Fruit fly (Drosophila melanogaster) whole organism, embryonic: ENCODE measurements around the gene PGAP1.

Source experiments
- Bdp1 ChIP-seq: fragments of 200-800 bp; sonication (Bioruptor generic); optimal IDR thresholded peaks from 3 replicates; lab custom pipeline; 2016; ENCODE audit warnings: missing biosample characterization, missing genetic modification characterization
- CG10543 ChIP-seq: fragments of 200-800 bp; sonication (Bioruptor generic); optimal IDR thresholded peaks from 3 replicates; lab custom pipeline; 2017; ENCODE audit warnings: missing biosample characterization, mild to moderate bottlenecking, missing genetic modification characterization, moderate library complexity
- CG11247 ChIP-seq: fragments of 200-800 bp; sonication (Bioruptor generic); IDR thresholded peaks from 2 replicates; pipeline ENCODE4 v1.3.6; 2022; ENCODE audit warnings: missing biosample characterization, missing genetic modification characterization
- CG12299 ChIP-seq: fragments of 200-800 bp; sonication (Bioruptor generic); optimal IDR thresholded peaks from 2 replicates; lab custom pipeline; 2018; ENCODE audit warnings: missing biosample characterization, mild to moderate bottlenecking, missing genetic modification characterization
- CG14860 ChIP-seq: fragments of 200-800 bp; sonication (Bioruptor generic); IDR thresholded peaks from 3 replicates; pipeline ENCODE4 v1.3.6; 2022; ENCODE audit warnings: missing biosample characterization, missing genetic modification characterization; ENCODE audit not compliant: partially characterized antibody
- CG15514 ChIP-seq: fragments of 200-800 bp; sonication (Bioruptor generic); optimal IDR thresholded peaks from 3 replicates; lab custom pipeline; 2017; ENCODE audit warnings: missing biosample characterization, missing genetic modification characterization, mild to moderate bottlenecking, moderate library complexity, missing genetic modification reagents
- CG16813 ChIP-seq: fragments of 200-800 bp; sonication (Bioruptor generic); IDR thresholded peaks from 3 replicates; pipeline ENCODE4 v1.3.6; 2022; ENCODE audit warnings: missing biosample characterization, missing genetic modification characterization; ENCODE audit not compliant: partially characterized antibody
- CG17186 ChIP-seq: fragments of 200-800 bp; sonication (Bioruptor generic); optimal IDR thresholded peaks from 3 replicates; lab custom pipeline; 2017; ENCODE audit warnings: missing biosample characterization, missing genetic modification reagents, missing genetic modification characterization
- CG2120 ChIP-seq: fragments of 200-800 bp; sonication (Bioruptor generic); optimal IDR thresholded peaks from 3 replicates; lab custom pipeline; 2016; ENCODE audit warnings: missing biosample characterization, missing genetic modification characterization
- CG2129 ChIP-seq: fragments of 200-800 bp; sonication (Bioruptor generic); IDR thresholded peaks from 2 replicates; pipeline ENCODE4 v1.3.6; 2022; ENCODE audit warnings: missing biosample characterization, missing genetic modification characterization; ENCODE audit not compliant: partially characterized antibody
- CG2875 ChIP-seq: fragments of 200-800 bp; sonication (Bioruptor generic); optimal IDR thresholded peaks from 2 replicates; lab custom pipeline; 2017; ENCODE audit warnings: missing biosample characterization, mild to moderate bottlenecking, missing genetic modification characterization, missing genetic modification reagents
- CG30431 ChIP-seq: fragments of 200-800 bp; sonication (Bioruptor generic); optimal IDR thresholded peaks from 2 replicates; lab custom pipeline; 2017; ENCODE audit warnings: missing biosample characterization, missing genetic modification characterization
- CG34224 ChIP-seq: fragments of 200-800 bp; sonication (Bioruptor generic); IDR thresholded peaks from 3 replicates; pipeline ENCODE4 v1.3.6; 2022; ENCODE audit warnings: missing biosample characterization, missing genetic modification characterization; ENCODE audit not compliant: partially characterized antibody
- CG5180 ChIP-seq: fragments of 200-800 bp; sonication (Bioruptor generic); optimal IDR thresholded peaks from 3 replicates; lab custom pipeline; 2017; ENCODE audit warnings: missing biosample characterization, missing genetic modification characterization, mild to moderate bottlenecking, moderate library complexity, missing genetic modification reagents
- CG7963 ChIP-seq: fragments of 200-800 bp; sonication (Bioruptor generic); IDR thresholded peaks from 3 replicates; pipeline ENCODE4 v1.3.6; 2022; ENCODE audit warnings: missing biosample characterization, missing genetic modification characterization; ENCODE audit not compliant: partially characterized antibody
- CkIIα-i1 ChIP-seq: fragments of 200-800 bp; sonication (Bioruptor generic); IDR thresholded peaks from 2 replicates; pipeline ENCODE4 v1.3.6; 2022; ENCODE audit warnings: missing biosample characterization, missing genetic modification characterization
- D19A ChIP-seq: fragments of 200-800 bp; optimal IDR thresholded peaks from 3 replicates; lab custom pipeline; 2019; ENCODE audit warnings: missing biosample characterization, mild to moderate bottlenecking, missing genetic modification characterization, moderate library complexity
- Deaf1 ChIP-seq: fragments of 200-800 bp; optimal IDR thresholded peaks from 3 replicates; lab custom pipeline; 2019; ENCODE audit warnings: missing biosample characterization, mild to moderate bottlenecking, missing genetic modification characterization, moderate library complexity
- Doc3 ChIP-seq: fragments of 200-800 bp; sonication (Bioruptor generic); IDR thresholded peaks from 3 replicates; pipeline ENCODE4 v1.3.6; 2022; ENCODE audit warnings: missing biosample characterization, missing genetic modification characterization; ENCODE audit not compliant: partially characterized antibody
- Dref ChIP-seq: fragments of 200-800 bp; sonication (Bioruptor generic); IDR thresholded peaks from 2 replicates; pipeline ENCODE4 v1.3.6; 2022; ENCODE audit warnings: missing biosample characterization, missing genetic modification characterization
- ERR ChIP-seq: fragments of 200-800 bp; sonication (Bioruptor generic); optimal IDR thresholded peaks from 2 replicates; lab custom pipeline; 2016; ENCODE audit warnings: missing biosample characterization, missing genetic modification characterization
- HLH4C ChIP-seq: fragments of 200-800 bp; sonication (Bioruptor generic); IDR thresholded peaks from 3 replicates; pipeline ENCODE4 v1.3.6; 2022; ENCODE audit warnings: missing biosample characterization, missing genetic modification characterization; ENCODE audit not compliant: partially characterized antibody
- MBD-R2 ChIP-seq: fragments of 200-800 bp; sonication (Bioruptor generic); IDR thresholded peaks from 2 replicates; pipeline ENCODE4 v1.3.6; 2022; ENCODE audit warnings: missing biosample characterization, missing genetic modification characterization
- MESR4 ChIP-seq: fragments of 200-800 bp; sonication (Bioruptor generic); optimal IDR thresholded peaks from 2 replicates; lab custom pipeline; 2018; ENCODE audit warnings: missing biosample characterization, mild to moderate bottlenecking, missing genetic modification characterization, moderate library complexity
- Sry-δ ChIP-seq: fragments of 200-800 bp; sonication (Bioruptor generic); optimal IDR thresholded peaks from 2 replicates; lab custom pipeline; 2016; ENCODE audit warnings: missing biosample characterization, missing genetic modification characterization
- amos ChIP-seq: fragments of 200-800 bp; sonication (Bioruptor generic); IDR thresholded peaks from 2 replicates; pipeline ENCODE4 v1.3.6; 2022; ENCODE audit warnings: missing biosample characterization, missing genetic modification characterization; ENCODE audit not compliant: partially characterized antibody
- aop ChIP-seq: fragments of 200-800 bp; sonication (Bioruptor generic); IDR thresholded peaks from 2 replicates; pipeline ENCODE4 v1.3.6; 2022; ENCODE audit warnings: missing biosample characterization, missing genetic modification characterization
- ato ChIP-seq: fragments of 200-800 bp; sonication (Bioruptor generic); IDR thresholded peaks from 2 replicates; pipeline ENCODE4 v1.3.6; 2022; ENCODE audit warnings: missing biosample characterization, missing genetic modification characterization; ENCODE audit not compliant: partially characterized antibody
- bab2 ChIP-seq: fragments of 200-800 bp; sonication (Bioruptor generic); optimal IDR thresholded peaks from 2 replicates; lab custom pipeline; 2016; ENCODE audit warnings: missing biosample characterization, missing genetic modification characterization
- chif ChIP-seq, 2 experiments: fragments of 200-800 bp; sonication (Bioruptor generic); optimal IDR thresholded peaks; 3 replicates each; lab custom pipeline; 2016; ENCODE audit warnings: missing biosample characterization in 2 of 2, missing genetic modification characterization in 2 of 2
- gfzf ChIP-seq: fragments of 200-800 bp; sonication (Bioruptor generic); optimal IDR thresholded peaks from 2 replicates; lab custom pipeline; 2016; ENCODE audit warnings: missing biosample characterization, mild to moderate bottlenecking, missing genetic modification characterization, moderate library complexity
- grau ChIP-seq: fragments of 200-800 bp; optimal IDR thresholded peaks from 3 replicates; lab custom pipeline; 2019; ENCODE audit warnings: missing biosample characterization, mild to moderate bottlenecking, missing genetic modification characterization, moderate library complexity
- hb ChIP-seq: fragments of 200-800 bp; sonication (Bioruptor generic); IDR thresholded peaks from 3 replicates; pipeline ENCODE4 v1.3.6; 2022; ENCODE audit warnings: missing biosample characterization, missing genetic modification characterization; ENCODE audit not compliant: partially characterized antibody
- hbn ChIP-seq: fragments of 200-800 bp; sonication (Bioruptor generic); IDR thresholded peaks from 2 replicates; pipeline ENCODE4 v1.3.6; 2022; ENCODE audit warnings: missing biosample characterization, missing genetic modification characterization; ENCODE audit not compliant: partially characterized antibody
- her ChIP-seq: fragments of 200-800 bp; sonication (Bioruptor generic); optimal IDR thresholded peaks from 2 replicates; lab custom pipeline; 2016; ENCODE audit warnings: missing biosample characterization, missing genetic modification characterization
- inv ChIP-seq: fragments of 200-800 bp; sonication (Bioruptor generic); IDR thresholded peaks from 2 replicates; pipeline ENCODE4 v1.3.6; 2022; ENCODE audit warnings: missing biosample characterization, missing genetic modification characterization; ENCODE audit not compliant: partially characterized antibody
- kni ChIP-seq: fragments of 200-800 bp; sonication (Bioruptor generic); optimal IDR thresholded peaks from 3 replicates; lab custom pipeline; 2017; ENCODE audit warnings: mild to moderate bottlenecking, missing biosample characterization, missing genetic modification reagents, missing genetic modification characterization
- luna ChIP-seq: fragments of 200-800 bp; sonication (Bioruptor generic); optimal IDR thresholded peaks from 2 replicates; lab custom pipeline; 2016; ENCODE audit warnings: missing biosample characterization, missing genetic modification characterization
- nerfin-2 ChIP-seq: fragments of 200-800 bp; sonication (Bioruptor generic); IDR thresholded peaks from 2 replicates; pipeline ENCODE4 v1.3.6; 2022; ENCODE audit warnings: missing biosample characterization, missing genetic modification characterization; ENCODE audit not compliant: partially characterized antibody
- otp ChIP-seq: fragments of 200-800 bp; sonication (Bioruptor generic); IDR thresholded peaks from 3 replicates; pipeline ENCODE4, ENCODE4 v1.3.6; 2022; ENCODE audit warnings: missing biosample characterization, missing genetic modification characterization
- p53 ChIP-seq: fragments of 200-800 bp; sonication (Bioruptor generic); optimal IDR thresholded peaks from 2 replicates; lab custom pipeline; 2016; ENCODE audit warnings: missing biosample characterization, missing genetic modification characterization
- pan ChIP-seq, 4 experiments: fragments of >200 bp in 3 of 4; fragments of 200-800 bp in 1 of 4; sonication (Bioruptor generic) in 1 of 4; optimal IDR thresholded peaks in 3 of 4; IDR thresholded peaks in 1 of 4; 2 replicates each; pipeline versions ENCODE4 v1.3.6 to Lab custom; 2017 to 2022; ENCODE audit warnings: missing biosample characterization in 2 of 4, missing genetic modification characterization in 2 of 4, mixed read lengths in 1 of 4
- sna ChIP-seq: fragments of 200-800 bp; sonication (Bioruptor generic); IDR thresholded peaks from 2 replicates; pipeline ENCODE4 v1.3.6; 2022; ENCODE audit warnings: missing biosample characterization, missing genetic modification characterization; ENCODE audit not compliant: partially characterized antibody
- trem ChIP-seq: fragments of 200-800 bp; optimal IDR thresholded peaks from 3 replicates; lab custom pipeline; 2019; ENCODE audit warnings: missing biosample characterization, mild to moderate bottlenecking, missing genetic modification characterization, moderate library complexity
- vnd ChIP-seq: fragments of 200-800 bp; sonication (Bioruptor generic); IDR thresholded peaks from 3 replicates; pipeline ENCODE4 v1.3.6; 2022; ENCODE audit warnings: missing biosample characterization, missing genetic modification characterization; ENCODE audit not compliant: partially characterized antibody

Gene PGAP1

dm6 chrX:5695958-5696357, 6.7 kb upstream of the PGAP1 start (continued):
- TF ChIP-seq CG15514 (GFP tag; lab: Kevin White, UChicago) (no peak), CkIIα-i1 (no peak), chif (GFP tag; optimal IDR thresholded peaks at IDR 0.05; lab: Kevin White, UChicago) (no peak), CG30431 (GFP tag; lab: Kevin White, UChicago) (no peak), amos (peak; percentile 67), sna (GFP tag; lab: Robert Waterston, UW) (peak; percentile 65), D19A (tag; lab: Kevin White, UChicago) (peak; percentile 69), inv (GFP tag; lab: Robert Waterston, UW) (peak; percentile 52; the same call in 1 of the 2 replicates), CG12299 (tag; lab: Kevin White, UChicago) (no peak), Deaf1 (tag; lab: Kevin White, UChicago) (peak; percentile 33), hbn (GFP tag; lab: Robert Waterston, UW) (peak; percentile 48), grau (tag; lab: Kevin White, UChicago) (peak; percentile 72), otp (peak; percentile 4; the same call in 1 of the 3 replicates), trem (tag; lab: Kevin White, UChicago) (peak; percentile 51), her (GFP tag; lab: Kevin White, UChicago) (no peak), kni (GFP tag; lab: Kevin White, UChicago) (peak; percentile 17), pan (optimal IDR thresholded peaks at IDR 0.05; lab: Kevin White, UChicago) (no peak), pan (GFP tag; optimal IDR thresholded peaks at IDR 0.05 in 1 of 2, IDR thresholded peaks at IDR 0.05 in 1 of 2) (peak in 1 of 2 experiments; percentile 6), ERR (GFP tag; lab: Kevin White, UChicago) (no peak), luna (GFP tag; lab: Kevin White, UChicago) (no peak), CG2120 (GFP tag; lab: Kevin White, UChicago) (no peak)

- TF ChIP-seq CG16813 (GFP tag; lab: Robert Waterston, UW) (peak; percentile 62), p53 (no peak), CG10543 (GFP tag; lab: Kevin White, UChicago) (no peak), MBD-R2 (GFP tag; lab: Robert Waterston, UW) (peak; percentile 62), MESR4 (GFP tag; lab: Kevin White, UChicago) (peak; percentile 27), CG7963 (peak; percentile 84), chif (GFP tag; optimal IDR thresholded peaks at IDR 0.05; lab: Kevin White, UChicago) (no peak), CG17186 (GFP tag; lab: Kevin White, UChicago) (peak; percentile 8), CG2129 (peak; percentile 49), Doc3 (GFP tag; lab: Robert Waterston, UW) (peak; percentile 58), nerfin-2 (GFP tag; lab: Robert Waterston, UW) (peak; percentile 73), CG15514 (GFP tag; lab: Kevin White, UChicago) (peak; percentile 31), vnd (peak; percentile 69), CG14860 (GFP tag; lab: Robert Waterston, UW) (peak; percentile 71), bab2 (GFP tag; lab: Kevin White, UChicago) (no peak), hbn (GFP tag; lab: Robert Waterston, UW) (peak; percentile 45), Bdp1 (GFP tag; lab: Kevin White, UChicago) (no peak), CG5180 (GFP tag; lab: Kevin White, UChicago) (peak; percentile 35), gfzf (peak; percentile 14), CG2875 (GFP tag; lab: Kevin White, UChicago) (no peak), HLH4C (GFP tag; lab: Robert Waterston, UW) (peak; percentile 82), Sry-δ (GFP tag; lab: Kevin White, UChicago) (peak; percentile 53), CG11247 (GFP tag; lab: Robert Waterston, UW) (no peak), hb (GFP tag; lab: Robert Waterston, UW) (peak; percentile 69; the same call in 2 of the 3 replicates), CG34224 (peak; percentile 81), Dref (GFP tag; lab: Robert Waterston, UW) (peak; percentile 81), sna (GFP tag; lab: Robert Waterston, UW) (peak; percentile 64; the same call in 1 of the 2 replicates), aop (GFP tag; lab: Robert Waterston, UW) (no peak), ato (GFP tag; lab: Robert Waterston, UW) (peak; percentile 72), inv (GFP tag; lab: Robert Waterston, UW) (peak; percentile 34; the same call in 1 of the 2 replicates)
Observed at dm6 chrX:5695035-5695434, 5.8 kb upstream of the PGAP1 start, which contains the start of gene CG3149. TSS of gene CG3149 (minus strand) at chrX:5695205.
